Fruit fly (Drosophila melanogaster) S2 (cell line): ENCODE measurements around the gene CG2691.
A peak's percentile ranks its signal among the peaks of the same experiment; 100 is the strongest.

Experiments
- CG8478 ChIP-seq: fragments of >200 bp; optimal IDR thresholded peaks from 2 replicates; lab custom pipeline; 2018
- CTCF ChIP-seq, 2 experiments: fragments of >200 bp; optimal IDR thresholded peaks; 2 replicates each; lab custom pipeline; 2018

- TF ChIP-seq CTCF (optimal IDR thresholded peaks at IDR 0.05; lab: Kevin White, UChicago): peak in 1 of 2 experiments; percentile 2
- no peak for TF ChIP-seq CG8478 (lab: Kevin White, UChicago)
Observed at dm6 chrX:13641891-13642617, 17.8 kb upstream of the CG2691 start.
